Worm (Caenorhabditis elegans) whole organism, mixed stage, embryonic: ENCODE measurements around the gene Y51H4A.6.
"Not testable (repeated sequence)": the region's sequence is repeated elsewhere in the genome, so short reads cannot be mapped to it uniquely, and the experiment has no call there.

ENCODE experiments used
- M03D4.4 ChIP-seq: sonication (generic microtip); optimal IDR thresholded peaks from 2 replicates; lab custom pipeline; 2017; ENCODE audit warnings: mild to moderate bottlenecking, missing genetic modification characterization, missing compliant biosample characterization
- bed-3 ChIP-seq: fragments of 200-800 bp; sonication (Bioruptor generic); optimal IDR thresholded peaks from 3 replicates; lab custom pipeline; 2018; ENCODE audit warnings: mild to moderate bottlenecking, missing genetic modification characterization, moderate library complexity, missing compliant biosample characterization
- blmp-1 ChIP-seq: fragments of 150-350 bp; optimal IDR thresholded peaks from 2 replicates; lab custom pipeline; 2014; ENCODE audit warnings: missing biosample characterization, missing genetic modification characterization
- ceh-83 ChIP-seq: fragments of 200-800 bp; sonication (Bioruptor generic); optimal IDR thresholded peaks from 2 replicates; lab custom pipeline; 2018; ENCODE audit warnings: mild to moderate bottlenecking, missing genetic modification characterization, missing compliant biosample characterization
- ces-1 ChIP-seq: fragments of 150-350 bp; optimal IDR thresholded peaks from 2 replicates; lab custom pipeline; 2014; ENCODE audit warnings: missing biosample characterization, missing genetic modification reagents, missing genetic modification characterization
- cnd-1 ChIP-seq: fragments of 200-800 bp; sonication (Bioruptor generic); optimal IDR thresholded peaks from 2 replicates; lab custom pipeline; 2018; ENCODE audit warnings: mild to moderate bottlenecking, missing genetic modification characterization, missing compliant biosample characterization
- elt-1 ChIP-seq: sonication (generic microtip); optimal IDR thresholded peaks from 2 replicates; lab custom pipeline; 2017; ENCODE audit warnings: missing genetic modification characterization, mild to moderate bottlenecking, missing compliant biosample characterization, antibody characterized with exemption, moderate library complexity, borderline replicate concordance; ENCODE audit not compliant: insufficient read depth
- elt-3 ChIP-seq: fragments of 150-350 bp; optimal IDR thresholded peaks from 2 replicates; lab custom pipeline; 2014; ENCODE audit warnings: missing biosample characterization, missing genetic modification characterization
- ham-2 ChIP-seq: fragments of 200-800 bp; sonication (Bioruptor generic); optimal IDR thresholded peaks from 2 replicates; lab custom pipeline; 2018; ENCODE audit warnings: mild to moderate bottlenecking, missing genetic modification characterization, missing compliant biosample characterization
- lin-13 ChIP-seq: fragments of 150-350 bp; optimal IDR thresholded peaks from 2 replicates; lab custom pipeline; 2014; ENCODE audit warnings: missing biosample characterization, missing genetic modification characterization
- lin-32 ChIP-seq: fragments of 200-800 bp; sonication (Bioruptor generic); optimal IDR thresholded peaks from 2 replicates; lab custom pipeline; 2018; ENCODE audit warnings: mild to moderate bottlenecking, missing genetic modification characterization, missing compliant biosample characterization
- lsy-2 ChIP-seq: fragments of 150-350 bp; optimal IDR thresholded peaks from 2 replicates; lab custom pipeline; 2014; ENCODE audit warnings: missing biosample characterization, missing genetic modification characterization
- mep-1 ChIP-seq: fragments of 150-350 bp; optimal IDR thresholded peaks from 2 replicates; lab custom pipeline; 2017; ENCODE audit warnings: missing biosample characterization, missing genetic modification reagents, missing genetic modification characterization, inconsistent platforms
- mls-2 ChIP-seq: sonication (generic microtip); optimal IDR thresholded peaks from 2 replicates; lab custom pipeline; 2016; ENCODE audit warnings: mild to moderate bottlenecking, missing genetic modification characterization, moderate library complexity, missing compliant biosample characterization
- nhr-2 ChIP-seq: fragments of 150-350 bp; optimal IDR thresholded peaks from 2 replicates; lab custom pipeline; 2014; ENCODE audit warnings: missing biosample characterization, missing genetic modification characterization
- nhr-28 ChIP-seq: fragments of 150-350 bp; optimal IDR thresholded peaks from 2 replicates; lab custom pipeline; 2014; ENCODE audit warnings: missing biosample characterization, missing genetic modification characterization
- pha-4 ChIP-seq: fragments of 150-350 bp; optimal IDR thresholded peaks from 2 replicates; lab custom pipeline; 2018; ENCODE audit warnings: missing biosample characterization, missing genetic modification reagents, missing genetic modification characterization
- snpc-4 ChIP-seq: fragments of 150-350 bp; optimal IDR thresholded peaks from 2 replicates; lab custom pipeline; 2014; ENCODE audit warnings: missing biosample characterization, missing genetic modification characterization
- sptf-1 ChIP-seq: sonication (generic microtip); optimal IDR thresholded peaks from 2 replicates; lab custom pipeline; 2017; ENCODE audit warnings: mild to moderate bottlenecking, missing genetic modification characterization, moderate library complexity, missing compliant biosample characterization
- tbx-8 ChIP-seq: fragments of 200-800 bp; sonication (Bioruptor generic); optimal IDR thresholded peaks from 2 replicates; lab custom pipeline; 2018; ENCODE audit warnings: mild to moderate bottlenecking, missing genetic modification characterization, moderate library complexity, missing compliant biosample characterization
- unc-120 ChIP-seq: sonication (generic microtip); optimal IDR thresholded peaks from 2 replicates; lab custom pipeline; 2017; ENCODE audit warnings: missing genetic modification characterization, missing compliant biosample characterization; ENCODE audit not compliant: poor library complexity, severe bottlenecking
- unc-62 ChIP-seq: fragments of 150-350 bp; optimal IDR thresholded peaks from 2 replicates; lab custom pipeline; 2014; ENCODE audit warnings: missing biosample characterization, missing genetic modification reagents, missing genetic modification characterization
- zip-8 ChIP-seq: fragments of 150-350 bp; optimal IDR thresholded peaks from 2 replicates; lab custom pipeline; 2014; ENCODE audit warnings: missing biosample characterization, missing genetic modification characterization
- ztf-11 ChIP-seq: fragments of 150-350 bp; optimal IDR thresholded peaks from 2 replicates; lab custom pipeline; 2014; ENCODE audit warnings: missing biosample characterization, missing genetic modification characterization

Y51H4A.6 gene

ce11 chrIV:16501855-16502254, 31.6 kb upstream of the Y51H4A.6 start:
- TF ChIP-seq bed-3: no peak
- TF ChIP-seq lin-32 (GFP tag; lab: Kevin White, UChicago): no peak
- peak; percentile 16 for TF ChIP-seq pha-4 (tag; lab: Kevin White, UChicago)
- TF ChIP-seq tbx-8 (GFP tag; lab: Kevin White, UChicago): no peak
- TF ChIP-seq ces-1 (GFP tag; lab: Kevin White, UChicago): peak; percentile 82
- peak; percentile 36 for TF ChIP-seq unc-62
- TF ChIP-seq lsy-2 (tag; lab: Kevin White, UChicago): no peak
- TF ChIP-seq ham-2: no peak
- no peak for TF ChIP-seq ceh-83 (GFP tag; lab: Kevin White, UChicago)
- TF ChIP-seq elt-1 (tag; lab: Kevin White, UChicago): no peak
- peak; percentile 15 for TF ChIP-seq unc-120 (tag; lab: Kevin White, UChicago)

DNA sequence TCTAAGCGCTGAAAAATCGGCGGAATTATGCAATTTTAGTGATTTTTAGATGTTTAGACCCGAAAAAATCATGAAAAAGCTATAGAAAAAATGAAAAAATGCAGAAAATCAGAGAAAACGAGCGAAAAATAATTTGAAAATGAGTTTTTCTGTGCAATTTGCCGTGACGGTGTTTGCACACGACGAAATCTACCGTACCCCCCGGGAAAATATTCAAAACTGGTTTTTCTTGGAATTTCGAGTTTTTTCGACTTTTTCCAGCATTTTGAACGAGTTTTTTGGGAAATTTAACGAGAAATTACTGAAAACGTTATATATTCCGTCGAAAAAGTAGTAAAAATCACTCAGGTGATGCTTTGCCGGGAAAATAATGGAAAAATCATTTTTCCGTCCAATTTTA, 31.1 kb upstream of the Y51H4A.6 start:
- TF ChIP-seq ztf-11 (tag; lab: Kevin White, UChicago): no peak
- TF ChIP-seq ces-1 (GFP tag; lab: Kevin White, UChicago): no peak
- TF ChIP-seq lsy-2 (tag; lab: Kevin White, UChicago): no peak
- TF ChIP-seq elt-3 (tag; lab: Kevin White, UChicago): no peak
- TF ChIP-seq pha-4 (tag; lab: Kevin White, UChicago): no peak
- TF ChIP-seq M03D4.4 (tag; lab: Kevin White, UChicago): no peak
- TF ChIP-seq elt-1 (tag; lab: Kevin White, UChicago): no peak
- TF ChIP-seq mls-2 (tag; lab: Kevin White, UChicago): no peak
- TF ChIP-seq mep-1 (tag; lab: Kevin White, UChicago): no peak
- TF ChIP-seq, all 35 proteins: peak for 0

DNA sequence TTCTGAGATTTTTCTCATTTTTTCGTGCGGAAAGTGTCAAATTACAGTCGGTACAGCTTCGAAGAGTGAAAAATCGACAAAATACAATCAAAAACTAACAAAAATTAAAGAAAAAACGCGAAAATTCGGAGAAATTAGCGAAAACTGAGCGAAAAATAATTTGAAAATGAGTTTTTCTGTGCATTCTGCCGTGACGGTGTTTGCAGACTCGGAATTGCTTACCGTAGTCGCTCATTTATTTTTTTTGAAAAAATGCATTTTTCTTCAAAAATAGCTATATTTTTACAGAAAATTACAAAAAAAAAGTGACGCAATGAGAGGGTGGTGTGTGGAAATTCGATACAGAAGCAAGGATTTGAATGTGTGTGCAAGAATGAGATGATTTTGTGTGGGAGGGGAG, 30.4 kb upstream of the Y51H4A.6 start:
- no peak for TF ChIP-seq snpc-4
- peak; percentile 19 for TF ChIP-seq lsy-2 (tag; lab: Kevin White, UChicago)

- TF ChIP-seq zip-8 (tag; lab: Kevin White, UChicago) (peak; percentile 99), cnd-1 (tag; lab: Kevin White, UChicago) (peak; percentile 23), blmp-1 (no peak)
Measured at ce11 chrIV:16503590-16504217, 29.8 kb upstream of the Y51H4A.6 start.

DNA sequence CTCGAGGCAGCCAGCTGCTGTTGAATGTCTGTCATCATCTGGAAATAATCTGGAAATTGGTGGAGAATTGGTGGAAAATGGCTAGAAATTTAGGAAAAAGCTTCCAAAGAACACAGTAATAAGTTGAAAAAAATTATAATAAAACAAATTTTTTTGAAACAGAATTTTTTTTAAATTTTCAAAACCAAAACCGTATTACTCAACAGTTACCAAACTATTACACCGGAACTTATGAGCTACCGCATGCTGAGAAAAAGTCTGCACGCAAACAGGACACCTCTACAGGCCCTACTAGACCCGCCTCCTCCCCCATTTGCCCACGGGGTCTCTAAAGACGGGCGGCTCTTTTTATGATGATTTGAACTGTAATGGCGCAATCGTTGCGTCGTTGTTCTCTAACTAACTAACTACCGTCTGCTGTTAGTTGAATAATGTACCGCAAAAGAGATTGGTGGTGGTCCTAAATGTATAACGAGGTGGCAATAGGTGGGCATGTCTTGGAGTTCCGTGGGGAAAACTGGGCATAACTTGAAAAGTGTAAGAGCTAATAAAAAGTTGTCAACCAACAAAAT, 27.7 kb upstream of the Y51H4A.6 start, which contains the start of gene zip-7:
TSS of gene zip-7 (minus strand) at position 51 of the 572 bp plus-strand sequence.
- TF ChIP-seq nhr-2 (tag; lab: Kevin White, UChicago) (peak; percentile 54), cnd-1 (tag; lab: Kevin White, UChicago) (no peak), lin-13 (tag; lab: Kevin White, UChicago) (no peak), zip-8 (tag; lab: Kevin White, UChicago) (peak; percentile 90), sptf-1 (tag; lab: Kevin White, UChicago) (no peak)

DNA sequence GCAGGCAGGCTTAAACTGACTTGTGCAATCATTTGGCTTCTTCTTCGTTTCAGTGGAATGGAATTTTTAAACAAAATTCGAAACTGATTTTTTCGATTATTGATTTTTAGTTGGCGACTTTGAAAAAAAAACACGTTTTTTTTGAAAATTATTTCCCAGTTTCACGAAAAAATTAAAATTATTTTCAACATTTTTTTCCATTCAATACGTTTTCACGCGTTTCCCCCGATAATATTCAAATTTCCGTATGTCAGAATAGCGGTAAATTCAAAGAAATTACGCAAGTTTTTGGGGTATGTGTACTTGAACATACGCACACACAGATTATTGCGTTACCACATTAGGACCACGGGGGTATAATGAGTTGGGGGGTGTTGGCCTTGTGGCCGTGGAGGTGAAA, 26.3 kb upstream of the Y51H4A.6 start, which contains the start of gene Y51H4A.935:
TSS of gene Y51H4A.935 (minus strand) at position 101 of the 400 bp plus-strand sequence.
- not testable (repeated sequence) for TF ChIP-seq lsy-2 (tag; lab: Kevin White, UChicago); ztf-11 (tag; lab: Kevin White, UChicago); bed-3

- no peak for TF ChIP-seq ztf-11 (tag; lab: Kevin White, UChicago)
- TF ChIP-seq unc-120 (tag; lab: Kevin White, UChicago): no peak
- TF ChIP-seq M03D4.4 (tag; lab: Kevin White, UChicago): no peak
- no peak for TF ChIP-seq bed-3
- TF ChIP-seq ces-1 (GFP tag; lab: Kevin White, UChicago): no peak
- no peak for TF ChIP-seq lin-13 (tag; lab: Kevin White, UChicago)
- no peak for TF ChIP-seq lsy-2 (tag; lab: Kevin White, UChicago)
- TF ChIP-seq nhr-28: no peak
- no peak for TF ChIP-seq mls-2 (tag; lab: Kevin White, UChicago)
- TF ChIP-seq unc-62: no peak
- TF ChIP-seq pha-4 (tag; lab: Kevin White, UChicago): no peak
- TF ChIP-seq snpc-4: no peak
- no peak for TF ChIP-seq elt-1 (tag; lab: Kevin White, UChicago)
- TF ChIP-seq tbx-8 (GFP tag; lab: Kevin White, UChicago): no peak
Measured at ce11 chrIV:16525018-16525417, 8.4 kb upstream of the Y51H4A.6 start.
